Worm (Caenorhabditis elegans): Measurements from ENCODE around the gene C09F9.2.

The C09F9.2 gene

ce11 chrII:14753858-14754750, 48.8 kb downstream of the C09F9.2 start, which contains the start of the genes tac-1 and Y54E2A.4:
Gene tac-1 (minus strand): TSS chrII:14753877.
Gene Y54E2A.4 (plus strand): TSS chrII:14754622.
- TF ChIP-seq M03D4.4 (tag; optimal IDR thresholded peaks at IDR 0.05), result no peak
- TF ChIP-seq unc-120 (tag; optimal IDR thresholded peaks at IDR 0.05; ENCODE audit: poor library complexity, severe bottlenecking), result no peak

- TF ChIP-seq hlh-1 (tag; optimal IDR thresholded peaks at IDR 0.05), result no peak
- no peak for TF ChIP-seq mls-2 (tag; optimal IDR thresholded peaks at IDR 0.05)
- no peak for TF ChIP-seq nhr-28 (tag; optimal IDR thresholded peaks at IDR 0.05)
- TF ChIP-seq sptf-1 (tag; optimal IDR thresholded peaks at IDR 0.05), result no peak
- no peak for TF ChIP-seq bed-3 (GFP tag; optimal IDR thresholded peaks at IDR 0.05)
- TF ChIP-seq elt-3 (tag; optimal IDR thresholded peaks at IDR 0.05), result no peak
- no peak for TF ChIP-seq M03D4.4 (tag; optimal IDR thresholded peaks at IDR 0.05)
- TF ChIP-seq ham-2 (GFP tag; optimal IDR thresholded peaks at IDR 0.05), result no peak
- no peak for TF ChIP-seq drap-1 (GFP tag; optimal IDR thresholded peaks at IDR 0.05)
- TF ChIP-seq unc-120 (tag; optimal IDR thresholded peaks at IDR 0.05; ENCODE audit: poor library complexity, severe bottlenecking), result no peak
- TF ChIP-seq sem-2 (GFP tag; optimal IDR thresholded peaks at IDR 0.05), result no peak
- no peak for TF ChIP-seq pha-4 (tag; optimal IDR thresholded peaks at IDR 0.05)
- TF ChIP-seq ces-1 (GFP tag; optimal IDR thresholded peaks at IDR 0.05), result no peak
- no peak for TF ChIP-seq flh-1 (GFP tag; optimal IDR thresholded peaks at IDR 0.05)
- no peak for TF ChIP-seq lsy-2 (tag; optimal IDR thresholded peaks at IDR 0.05)
- no peak for TF ChIP-seq mep-1 (tag; optimal IDR thresholded peaks at IDR 0.05)
- no peak for TF ChIP-seq ceh-83 (GFP tag; optimal IDR thresholded peaks at IDR 0.05)
- TF ChIP-seq nhr-12 (tag; optimal IDR thresholded peaks at IDR 0.05), result no peak
- no peak for TF ChIP-seq blmp-1 (tag; optimal IDR thresholded peaks at IDR 0.05)
Measured at ce11 chrII:14757711-14758110, 52.4 kb downstream of the C09F9.2 start, which contains the start of gene Y54E2A.5. Gene Y54E2A.5 (minus strand): TSS chrII:14757811.

Data from whole organism, mixed stage, embryonic.